Fruit fly (Drosophila melanogaster) whole organism, prepupa: ENCODE results near the gene Mcm7.
A peak's percentile ranks its signal among the peaks of the same experiment; 100 is the strongest.

ENCODE experiments used
- Blimp-1 ChIP-seq: fragments of 200-800 bp; sonication (Bioruptor generic); optimal IDR thresholded peaks from 3 replicates; lab custom pipeline; 2017; ENCODE audit warnings: missing biosample characterization, missing genetic modification characterization, mild to moderate bottlenecking, moderate library complexity, missing genetic modification reagents
- CG10631 ChIP-seq: fragments of 200-800 bp; sonication (Bioruptor generic); optimal IDR thresholded peaks from 2 replicates; lab custom pipeline; 2016; ENCODE audit warnings: missing biosample characterization, missing genetic modification characterization
- CG10669 ChIP-seq: fragments of 200-800 bp; sonication (Bioruptor generic); optimal IDR thresholded peaks from 3 replicates; lab custom pipeline; 2018; ENCODE audit warnings: missing biosample characterization, mild to moderate bottlenecking, missing genetic modification characterization, moderate library complexity
- CG11294 ChIP-seq: fragments of 200-800 bp; sonication (Bioruptor generic); IDR thresholded peaks from 2 replicates; pipeline ENCODE4 v1.3.6; 2022; ENCODE audit warnings: missing biosample characterization, missing genetic modification characterization
- CG11762 ChIP-seq: fragments of 200-800 bp; sonication (Bioruptor generic); optimal IDR thresholded peaks from 3 replicates; lab custom pipeline; 2016; ENCODE audit warnings: missing biosample characterization, missing genetic modification characterization; ENCODE audit not compliant: insufficient read depth
- CG11902 ChIP-seq: fragments of 200-800 bp; sonication (Bioruptor generic); optimal IDR thresholded peaks from 3 replicates; lab custom pipeline; 2016; ENCODE audit warnings: missing biosample characterization, missing genetic modification characterization
- CG15336 ChIP-seq: fragments of 200-800 bp; sonication (Bioruptor generic); IDR thresholded peaks from 2 replicates; pipeline ENCODE4 v1.3.6; 2022; ENCODE audit warnings: missing biosample characterization, missing genetic modification characterization
- CG16779 ChIP-seq: fragments of 200-800 bp; sonication (Bioruptor generic); optimal IDR thresholded peaks from 3 replicates; lab custom pipeline; 2017; ENCODE audit warnings: missing biosample characterization, mild to moderate bottlenecking, missing genetic modification characterization
- CG3032 ChIP-seq: fragments of 200-800 bp; optimal IDR thresholded peaks from 2 replicates; lab custom pipeline; 2019; ENCODE audit warnings: missing biosample characterization, mild to moderate bottlenecking, missing genetic modification characterization, moderate library complexity
- CG31627 ChIP-seq: fragments of 200-800 bp; sonication (Bioruptor generic); optimal IDR thresholded peaks from 3 replicates; lab custom pipeline; 2016; ENCODE audit warnings: missing biosample characterization, missing genetic modification characterization
- CG32006 ChIP-seq: fragments of 200-800 bp; sonication (Bioruptor generic); optimal IDR thresholded peaks from 3 replicates; lab custom pipeline; 2017; ENCODE audit warnings: missing biosample characterization, mild to moderate bottlenecking, missing genetic modification characterization
- CG34406 ChIP-seq: fragments of 200-800 bp; sonication (Bioruptor generic); optimal IDR thresholded peaks from 3 replicates; lab custom pipeline; 2016; ENCODE audit warnings: missing biosample characterization, missing genetic modification characterization
- CG3919 ChIP-seq: fragments of 200-800 bp; sonication (Bioruptor generic); optimal IDR thresholded peaks from 3 replicates; lab custom pipeline; 2016; ENCODE audit warnings: missing biosample characterization, missing genetic modification characterization
- CG4318 ChIP-seq: fragments of 200-800 bp; sonication (Bioruptor generic); optimal IDR thresholded peaks from 3 replicates; lab custom pipeline; 2017; ENCODE audit warnings: missing biosample characterization, mild to moderate bottlenecking, missing genetic modification characterization
- CG6276 ChIP-seq: fragments of 200-800 bp; sonication (Bioruptor generic); optimal IDR thresholded peaks from 2 replicates; lab custom pipeline; 2017; ENCODE audit warnings: missing biosample characterization, mild to moderate bottlenecking, missing genetic modification characterization
- CG6792 ChIP-seq: fragments of 200-800 bp; sonication (Bioruptor generic); optimal IDR thresholded peaks from 3 replicates; lab custom pipeline; 2016; ENCODE audit warnings: missing biosample characterization, missing genetic modification characterization
- CG6808 ChIP-seq: fragments of 200-800 bp; sonication (Bioruptor generic); optimal IDR thresholded peaks from 3 replicates; lab custom pipeline; 2017; ENCODE audit warnings: missing biosample characterization, missing genetic modification characterization, mild to moderate bottlenecking, moderate library complexity, missing genetic modification reagents
- CG6854 ChIP-seq: fragments of 200-800 bp; sonication (Bioruptor generic); optimal IDR thresholded peaks from 2 replicates; lab custom pipeline; 2017; ENCODE audit warnings: missing biosample characterization, mild to moderate bottlenecking, missing genetic modification characterization
- CG8119 ChIP-seq: fragments of 200-800 bp; sonication (Bioruptor generic); IDR thresholded peaks from 3 replicates; pipeline ENCODE4 v1.3.6; 2022; ENCODE audit warnings: missing biosample characterization, missing genetic modification characterization
- CG8319 ChIP-seq: fragments of 200-800 bp; sonication (Bioruptor generic); optimal IDR thresholded peaks from 3 replicates; lab custom pipeline; 2016; ENCODE audit warnings: missing biosample characterization, missing genetic modification characterization
- CG8632 ChIP-seq: fragments of 200-800 bp; sonication (Bioruptor generic); optimal IDR thresholded peaks from 3 replicates; lab custom pipeline; 2016; ENCODE audit warnings: missing biosample characterization, missing genetic modification characterization
- CG9139 ChIP-seq: fragments of 200-800 bp; sonication (Bioruptor generic); optimal IDR thresholded peaks from 3 replicates; lab custom pipeline; 2017; ENCODE audit warnings: missing biosample characterization, mild to moderate bottlenecking, missing genetic modification characterization
- Eip75B ChIP-seq: fragments of 200-800 bp; sonication (Bioruptor generic); optimal IDR thresholded peaks from 3 replicates; lab custom pipeline; 2016; ENCODE audit warnings: missing biosample characterization, missing genetic modification characterization
- Eip78C ChIP-seq: fragments of 200-800 bp; sonication (Bioruptor generic); peaks from one replicate; lab custom pipeline; 2016; ENCODE audit warnings: missing biosample characterization, missing genetic modification characterization
- Eip93F ChIP-seq: fragments of 200-800 bp; sonication (Bioruptor generic); optimal IDR thresholded peaks from 2 replicates; lab custom pipeline; 2016; ENCODE audit warnings: missing biosample characterization, mild to moderate bottlenecking, missing genetic modification characterization
- Ets21C ChIP-seq: fragments of 200-800 bp; sonication (Bioruptor generic); optimal IDR thresholded peaks from 3 replicates; lab custom pipeline; 2016; ENCODE audit warnings: missing biosample characterization, missing genetic modification characterization
- Ets96B ChIP-seq: fragments of 200-800 bp; optimal IDR thresholded peaks from 2 replicates; lab custom pipeline; 2019; ENCODE audit warnings: missing biosample characterization, mild to moderate bottlenecking, missing genetic modification characterization, moderate library complexity
- Gug ChIP-seq: fragments of 200-800 bp; sonication (Bioruptor generic); IDR thresholded peaks from 2 replicates; pipeline ENCODE4 v1.3.6; 2022; ENCODE audit warnings: missing biosample characterization, missing genetic modification characterization
- Hr38 ChIP-seq: sonication (Bioruptor generic); optimal IDR thresholded peaks from 2 replicates; lab custom pipeline; 2016; ENCODE audit warnings: missing biosample characterization, missing genetic modification characterization
- Hr39 ChIP-seq: fragments of 200-800 bp; sonication (Bioruptor generic); optimal IDR thresholded peaks from 2 replicates; lab custom pipeline; 2016; ENCODE audit warnings: missing biosample characterization, missing genetic modification characterization
- Hr4 ChIP-seq: fragments of 200-800 bp; sonication (Bioruptor generic); optimal IDR thresholded peaks from 3 replicates; lab custom pipeline; 2016; ENCODE audit warnings: missing biosample characterization, missing genetic modification characterization
- Lpt ChIP-seq: fragments of 200-800 bp; sonication (Bioruptor generic); optimal IDR thresholded peaks from 3 replicates; lab custom pipeline; 2016; ENCODE audit warnings: missing biosample characterization, missing genetic modification characterization
- Met ChIP-seq: fragments of 200-800 bp; sonication (Bioruptor generic); optimal IDR thresholded peaks from 3 replicates; lab custom pipeline; 2016; ENCODE audit warnings: missing biosample characterization, missing genetic modification characterization
- OdsH ChIP-seq: fragments of 200-800 bp; sonication (Bioruptor generic); optimal IDR thresholded peaks from 3 replicates; lab custom pipeline; 2016; ENCODE audit warnings: missing biosample characterization, missing genetic modification characterization
- Smox ChIP-seq: fragments of 200-800 bp; sonication (Bioruptor generic); optimal IDR thresholded peaks from 3 replicates; lab custom pipeline; 2016; ENCODE audit warnings: missing biosample characterization, missing genetic modification characterization
- Sox102F ChIP-seq: fragments of 200-800 bp; sonication (Bioruptor generic); optimal IDR thresholded peaks from 2 replicates; lab custom pipeline; 2016; ENCODE audit warnings: missing biosample characterization, mild to moderate bottlenecking, missing genetic modification characterization
- Sox14 ChIP-seq: fragments of 200-800 bp; sonication (Bioruptor generic); optimal IDR thresholded peaks from 3 replicates; lab custom pipeline; 2016; ENCODE audit warnings: missing biosample characterization, missing genetic modification characterization
- Sox15 ChIP-seq: fragments of 200-800 bp; sonication (Bioruptor generic); optimal IDR thresholded peaks from 3 replicates; lab custom pipeline; 2016; ENCODE audit warnings: missing biosample characterization, missing genetic modification characterization
- achi ChIP-seq: fragments of 200-800 bp; sonication (Bioruptor generic); optimal IDR thresholded peaks from 3 replicates; lab custom pipeline; 2016; ENCODE audit warnings: missing biosample characterization, missing genetic modification characterization
- acj6 ChIP-seq: fragments of 200-800 bp; sonication (Bioruptor generic); optimal IDR thresholded peaks from 3 replicates; lab custom pipeline; 2016; ENCODE audit warnings: missing biosample characterization, missing genetic modification characterization
- cyc ChIP-seq: fragments of 200-800 bp; sonication (Bioruptor generic); optimal IDR thresholded peaks from 3 replicates; lab custom pipeline; 2016; ENCODE audit warnings: missing biosample characterization, missing genetic modification characterization
- dac ChIP-seq: fragments of 200-800 bp; sonication (Bioruptor generic); optimal IDR thresholded peaks from 2 replicates; lab custom pipeline; 2017; ENCODE audit warnings: missing biosample characterization, mild to moderate bottlenecking, missing genetic modification characterization
- dsx ChIP-seq: fragments of 200-800 bp; optimal IDR thresholded peaks from 3 replicates; lab custom pipeline; 2019; ENCODE audit warnings: missing biosample characterization, mild to moderate bottlenecking, missing genetic modification characterization, moderate library complexity; ENCODE audit not compliant: poor library complexity, severe bottlenecking
- eg ChIP-seq: fragments of 200-800 bp; sonication (Bioruptor generic); IDR thresholded peaks from 3 replicates; pipeline ENCODE4 v1.3.6; 2022; ENCODE audit warnings: missing biosample characterization, missing genetic modification characterization
- fd59A ChIP-seq: fragments of 200-800 bp; sonication (Bioruptor generic); optimal IDR thresholded peaks from 2 replicates; lab custom pipeline; 2017; ENCODE audit warnings: missing biosample characterization, mild to moderate bottlenecking, missing genetic modification characterization, missing genetic modification reagents
- fd85E ChIP-seq: fragments of 200-800 bp; sonication (Bioruptor generic); optimal IDR thresholded peaks from 3 replicates; lab custom pipeline; 2016; ENCODE audit warnings: missing biosample characterization, missing genetic modification characterization
- fkh ChIP-seq: fragments of 200-800 bp; sonication (Bioruptor generic); optimal IDR thresholded peaks from 3 replicates; lab custom pipeline; 2017; ENCODE audit warnings: missing biosample characterization, mild to moderate bottlenecking, missing genetic modification characterization, moderate library complexity
- lz ChIP-seq: fragments of 200-800 bp; sonication (Bioruptor generic); optimal IDR thresholded peaks from 3 replicates; lab custom pipeline; 2016; ENCODE audit warnings: missing biosample characterization, missing genetic modification characterization
- net ChIP-seq: fragments of 200-800 bp; sonication (Bioruptor generic); optimal IDR thresholded peaks from 3 replicates; lab custom pipeline; 2016; ENCODE audit warnings: missing biosample characterization, missing genetic modification characterization
- spab ChIP-seq: fragments of 200-800 bp; sonication (Bioruptor generic); optimal IDR thresholded peaks from 2 replicates; lab custom pipeline; 2017; ENCODE audit warnings: missing biosample characterization, mild to moderate bottlenecking, missing genetic modification characterization, missing genetic modification reagents
- svp ChIP-seq: fragments of 200-800 bp; sonication (Bioruptor generic); peaks from one replicate; lab custom pipeline; 2016; ENCODE audit warnings: missing biosample characterization, missing genetic modification characterization
- topi ChIP-seq: fragments of 200-800 bp; sonication (Bioruptor generic); optimal IDR thresholded peaks from 3 replicates; lab custom pipeline; 2016; ENCODE audit warnings: missing biosample characterization, missing genetic modification characterization

The Mcm7 gene

DNA sequence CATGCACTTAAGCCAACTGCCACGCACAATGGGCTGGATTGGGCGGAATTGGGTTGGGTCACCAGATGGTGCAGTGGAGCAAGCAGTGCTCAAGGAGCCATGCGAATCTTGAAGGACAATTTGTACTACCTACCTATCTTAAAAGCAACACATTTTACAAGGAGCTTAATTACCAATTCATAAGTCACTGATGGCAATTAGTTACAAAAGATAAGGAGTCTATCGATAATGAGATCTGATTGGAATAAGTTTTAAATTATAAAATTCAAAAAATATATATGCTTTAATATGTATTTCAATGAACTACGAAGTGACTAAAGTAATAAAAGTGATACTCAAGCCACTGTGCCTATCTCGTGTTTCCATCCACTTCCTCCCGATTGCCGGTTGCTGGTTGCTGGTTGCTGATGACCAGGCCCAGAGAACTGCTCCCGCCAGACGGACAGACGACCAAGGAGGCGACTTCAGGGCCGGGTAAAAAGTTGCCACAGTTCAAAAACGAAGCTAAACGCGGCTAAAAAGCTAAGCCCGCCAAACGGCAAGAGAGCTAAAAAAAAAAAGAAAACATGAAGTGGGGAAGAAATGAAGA, 9.5 kb upstream of the Mcm7 start:
- TF ChIP-seq CG8119: peak; percentile 52; the same call in 1 of the 3 replicates
- TF ChIP-seq CG11762 (GFP tag; lab: Kevin White, UChicago): peak; percentile 1
- TF ChIP-seq CG6808 (GFP tag; lab: Kevin White, UChicago): peak; percentile 73
- TF ChIP-seq spab (GFP tag; lab: Kevin White, UChicago): peak; percentile 71
- peak; percentile 76 for TF ChIP-seq achi (GFP tag; lab: Kevin White, UChicago)
- TF ChIP-seq CG6276 (GFP tag; lab: Kevin White, UChicago): peak; percentile 29
- TF ChIP-seq Smox: peak; percentile 47
- TF ChIP-seq CG8632: peak; percentile 36
- TF ChIP-seq OdsH (GFP tag; lab: Kevin White, UChicago): peak; percentile 64
- TF ChIP-seq CG15336 (GFP tag; lab: Robert Waterston, UW): peak; percentile 37; the same call in 1 of the 2 replicates
- TF ChIP-seq CG3919: peak; percentile 60
- no peak for TF ChIP-seq dsx (GFP tag; lab: Kevin White, UChicago)
- TF ChIP-seq Sox14 (GFP tag; lab: Kevin White, UChicago): peak; percentile 60
- TF ChIP-seq fd59A: peak; percentile 61
- TF ChIP-seq lz: peak; percentile 10
- TF ChIP-seq CG10669 (GFP tag; lab: Kevin White, UChicago): peak; percentile 52
- TF ChIP-seq cyc (GFP tag; lab: Kevin White, UChicago): no peak
- peak; percentile 34 for TF ChIP-seq CG6792 (GFP tag; lab: Kevin White, UChicago)
- TF ChIP-seq CG10631: peak; percentile 73
- peak; percentile 58 for TF ChIP-seq CG4318 (GFP tag; lab: Kevin White, UChicago)
- TF ChIP-seq Met (GFP tag; lab: Kevin White, UChicago): peak; percentile 50
- no peak for TF ChIP-seq svp (GFP tag; lab: Kevin White, UChicago)
- no peak for TF ChIP-seq CG9139 (GFP tag; lab: Kevin White, UChicago)
- no peak for TF ChIP-seq fd85E (GFP tag; lab: Kevin White, UChicago)
- TF ChIP-seq Hr39: peak; percentile 13
- TF ChIP-seq acj6 (GFP tag; lab: Kevin White, UChicago): peak; percentile 54
- no peak for TF ChIP-seq CG11902 (GFP tag; lab: Kevin White, UChicago)
- TF ChIP-seq Gug: no peak
- TF ChIP-seq Lpt: peak; percentile 10
- TF ChIP-seq Eip78C (GFP tag; lab: Kevin White, UChicago): peak; percentile 93
- TF ChIP-seq Ets21C (GFP tag; lab: Kevin White, UChicago): no peak
- TF ChIP-seq topi (GFP tag; lab: Kevin White, UChicago): peak; percentile 14
- TF ChIP-seq CG11294 (GFP tag; lab: Robert Waterston, UW): no peak
- TF ChIP-seq fkh (GFP tag; lab: Kevin White, UChicago): no peak
- TF ChIP-seq net (GFP tag; lab: Kevin White, UChicago): peak; percentile 59
- TF ChIP-seq CG34406 (GFP tag; lab: Kevin White, UChicago): peak; percentile 46
- no peak for TF ChIP-seq Blimp-1 (GFP tag; lab: Kevin White, UChicago)
- TF ChIP-seq Hr4 (GFP tag; lab: Kevin White, UChicago): peak; percentile 39
- TF ChIP-seq CG31627 (GFP tag; lab: Kevin White, UChicago): peak; percentile 26
- no peak for TF ChIP-seq dac (GFP tag; lab: Kevin White, UChicago)
- no peak for TF ChIP-seq CG6854 (GFP tag; lab: Kevin White, UChicago)
- TF ChIP-seq CG32006 (GFP tag; lab: Kevin White, UChicago): peak; percentile 64
- peak; percentile 46 for TF ChIP-seq Eip75B (GFP tag; lab: Kevin White, UChicago)
- peak; percentile 12 for TF ChIP-seq Sox102F
- 0 out of 3 replicates have a peak, but pooled peaks have one; percentile 31 for TF ChIP-seq eg
- no peak for TF ChIP-seq Eip93F (GFP tag; lab: Kevin White, UChicago)
- TF ChIP-seq Sox15: peak; percentile 9
- TF ChIP-seq CG3032: peak; percentile 61
- peak; percentile 69 for TF ChIP-seq Ets96B
- TF ChIP-seq CG8319 (GFP tag; lab: Kevin White, UChicago): peak; percentile 6
- TF ChIP-seq Hr38 (GFP tag; lab: Kevin White, UChicago): no peak
- TF ChIP-seq CG16779 (tag; lab: Kevin White, UChicago): peak; percentile 43
